Worm (Caenorhabditis elegans) whole organism, L3 larva: ENCODE results near the gene C17B7.9.

Experiments used
- R02D3.7 ChIP-seq: fragments of 150-350 bp; optimal IDR thresholded peaks from 2 replicates; lab custom pipeline; 2014; ENCODE audit warnings: missing biosample characterization, missing genetic modification characterization
- ceh-82 ChIP-seq: fragments of 150-350 bp; optimal IDR thresholded peaks from 2 replicates; lab custom pipeline; 2014; ENCODE audit warnings: missing biosample characterization, missing genetic modification characterization
- ceh-9 ChIP-seq: sonication (generic microtip); optimal IDR thresholded peaks from 2 replicates; lab custom pipeline; 2018; ENCODE audit warnings: missing biosample characterization, missing genetic modification characterization
- daf-12 ChIP-seq: fragments of 150-350 bp; optimal IDR thresholded peaks from 2 replicates; lab custom pipeline; 2014; ENCODE audit warnings: missing biosample characterization, missing genetic modification reagents, missing genetic modification characterization
- egl-27 ChIP-seq: sonication (generic microtip); optimal IDR thresholded peaks from 4 replicates; lab custom pipeline; 2017; ENCODE audit warnings: missing biosample characterization, missing genetic modification reagents, missing genetic modification characterization
- nfya-1 ChIP-seq: sonication (generic microtip); optimal IDR thresholded peaks from 2 replicates; lab custom pipeline; 2017; ENCODE audit warnings: missing genetic modification characterization, mild to moderate bottlenecking, missing compliant biosample characterization, antibody characterized with exemption, moderate library complexity; ENCODE audit not compliant: insufficient read depth
- nhr-11 ChIP-seq: fragments of 150-350 bp; optimal IDR thresholded peaks from 2 replicates; lab custom pipeline; 2014; ENCODE audit warnings: missing biosample characterization, missing genetic modification characterization
- nhr-23 ChIP-seq: fragments of 150-350 bp; optimal IDR thresholded peaks from 2 replicates; lab custom pipeline; 2014; ENCODE audit warnings: missing biosample characterization, missing genetic modification reagents, missing genetic modification characterization
- nhr-77 ChIP-seq: fragments of 150-350 bp; optimal IDR thresholded peaks from 2 replicates; lab custom pipeline; 2014; ENCODE audit warnings: missing biosample characterization, missing genetic modification characterization
- pha-4 ChIP-seq: fragments of 150-350 bp; optimal IDR thresholded peaks from 2 replicates; lab custom pipeline; 2014; ENCODE audit warnings: missing biosample characterization, missing genetic modification reagents, missing genetic modification characterization
- tbx-2 ChIP-seq: sonication (generic microtip); optimal IDR thresholded peaks from 2 replicates; lab custom pipeline; 2016; ENCODE audit warnings: mild to moderate bottlenecking, missing genetic modification characterization, missing compliant biosample characterization
- unc-39 ChIP-seq: sonication (generic microtip); optimal IDR thresholded peaks from 4 replicates; lab custom pipeline; 2017; ENCODE audit warnings: missing biosample characterization, missing genetic modification characterization
- ztf-11 ChIP-seq: fragments of 150-350 bp; optimal IDR thresholded peaks from 2 replicates; lab custom pipeline; 2014; ENCODE audit warnings: missing biosample characterization, missing genetic modification characterization
- ztf-4 ChIP-seq: fragments of 150-350 bp; optimal IDR thresholded peaks from 2 replicates; lab custom pipeline; 2014; ENCODE audit warnings: missing biosample characterization, missing genetic modification characterization

DNA sequence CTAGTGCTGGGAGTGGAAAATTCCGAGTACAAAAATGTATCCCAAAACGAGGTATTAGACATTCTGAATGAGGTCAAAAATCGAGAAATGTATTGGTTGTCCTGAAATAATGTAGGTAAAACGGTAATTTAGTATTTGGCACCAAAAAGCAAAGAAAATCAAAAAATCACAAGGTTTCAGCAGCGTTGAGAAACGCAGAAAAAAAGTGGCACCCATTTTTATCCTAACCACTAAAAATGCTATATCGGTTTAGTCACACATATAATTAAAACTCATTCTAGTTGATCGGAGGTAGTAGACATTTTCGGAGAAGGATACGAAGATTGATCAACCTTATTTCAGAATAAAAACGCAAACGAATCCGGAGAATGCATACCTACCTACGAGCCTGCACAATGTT is 40.8 kb upstream of the C17B7.9 start, which contains the start of gene srx-121:
- TF ChIP-seq pha-4 (tag; lab: Kevin White, UChicago), result no peak
- no peak for TF ChIP-seq ztf-4 (tag; lab: Kevin White, UChicago)
- TF ChIP-seq ztf-11 (tag; lab: Kevin White, UChicago), result no peak
- no peak for TF ChIP-seq nhr-77 (tag; lab: Kevin White, UChicago)
- TF ChIP-seq egl-27 (tag; lab: Kevin White, UChicago), result no peak
- no peak for TF ChIP-seq nfya-1
- no peak for TF ChIP-seq tbx-2 (tag; lab: Kevin White, UChicago)
- no peak for TF ChIP-seq daf-12 (tag; lab: Kevin White, UChicago)
- TF ChIP-seq unc-39 (tag; lab: Kevin White, UChicago), result no peak
- no peak for TF ChIP-seq R02D3.7 (tag; lab: Kevin White, UChicago)
- no peak for TF ChIP-seq ceh-82
- no peak for TF ChIP-seq nhr-11
- no peak for TF ChIP-seq nhr-23 (tag; lab: Kevin White, UChicago)
- TF ChIP-seq ceh-9 (tag; lab: Kevin White, UChicago), result no peak
